Fruit fly (Drosophila melanogaster) whole organism, wandering third instar larva: Measurements from ENCODE around the gene CG10512.

Source experiments
- CrebA ChIP-seq: fragments of 200-800 bp; sonication (Bioruptor generic); optimal IDR thresholded peaks from 2 replicates; lab custom pipeline; 2016; ENCODE audit warnings: missing biosample characterization, mild to moderate bottlenecking, missing genetic modification characterization, borderline replicate concordance
- GATAd ChIP-seq: sonication (Bioruptor generic); optimal IDR thresholded peaks from 2 replicates; lab custom pipeline; 2016; ENCODE audit warnings: missing biosample characterization, missing genetic modification characterization
- Vsx2 ChIP-seq: fragments of 200-300, 225-300 bp; sonication (Bioruptor generic); optimal IDR thresholded peaks from 2 replicates; lab custom pipeline; 2018; ENCODE audit warnings: missing biosample characterization, missing genetic modification characterization; ENCODE audit not compliant: partially characterized antibody
- br ChIP-seq: fragments of 200-800 bp; sonication (Bioruptor generic); optimal IDR thresholded peaks from 2 replicates; lab custom pipeline; 2016; ENCODE audit warnings: missing biosample characterization, missing genetic modification characterization
- h ChIP-seq: fragments of 200-800 bp; sonication (Bioruptor generic); optimal IDR thresholded peaks from 3 replicates; lab custom pipeline; 2016; ENCODE audit warnings: missing biosample characterization, mild to moderate bottlenecking, missing genetic modification characterization
- pan ChIP-seq: fragments of >200 bp; optimal IDR thresholded peaks from 2 replicates; lab custom pipeline; 2017

dm6 chr3L:21238377-21238776 lies 35.7 kb downstream of the CG10512 start:
- TF ChIP-seq pan (no peak), h (GFP tag; lab: Kevin White, UChicago) (no peak), CrebA (GFP tag; lab: Kevin White, UChicago) (no peak), GATAd (GFP tag; lab: Kevin White, UChicago) (no peak), br (GFP tag; lab: Kevin White, UChicago) (no peak), Vsx2 (GFP tag; lab: Kevin White, UChicago) (no peak)
